Fruit fly (Drosophila melanogaster) S2 (cell line): Measurements from ENCODE around the gene CG5541.

Source experiments
- CG8478 ChIP-seq: fragments of >200 bp; optimal IDR thresholded peaks from 2 replicates; lab custom pipeline; 2018
- CTCF ChIP-seq, 2 experiments: fragments of >200 bp; optimal IDR thresholded peaks; 2 replicates each; lab custom pipeline; 2018

- TF ChIP-seq CTCF (optimal IDR thresholded peaks at IDR 0.05; lab: Kevin White, UChicago) (no peak), CG8478 (lab: Kevin White, UChicago) (no peak)
These were observed 35.4 kb downstream of the CG5541 start for dm6 chrX:15079163-15079809.
